Fruit fly (Drosophila melanogaster): ENCODE data around the gene Ilp2.

The Ilp2 gene

DNA sequence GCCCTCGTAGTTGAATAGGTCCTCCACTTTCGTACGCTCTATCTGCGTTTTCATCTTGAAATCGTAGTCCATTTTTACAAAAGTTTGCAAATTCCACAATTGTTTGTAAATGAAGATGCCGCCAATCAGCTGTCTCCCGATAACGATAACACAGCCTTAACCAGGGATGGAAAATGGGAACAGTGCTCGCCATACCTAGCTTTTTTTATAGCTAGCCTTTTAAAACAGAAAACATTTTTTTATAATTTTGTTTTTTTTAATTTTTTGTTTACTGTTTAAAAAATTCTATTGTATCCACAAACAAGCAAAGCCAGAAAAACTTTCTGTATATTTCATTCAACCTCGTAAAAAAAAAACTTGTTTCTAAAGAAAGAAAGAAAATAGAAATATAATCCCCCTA lies 39.0 kb downstream of the Ilp2 start, which contains the start of gene Cdk8 (continued):
- no peak for TF ChIP-seq Stat92E (GFP tag; optimal IDR thresholded peaks at IDR 0.05)
- no peak for TF ChIP-seq Dfd (GFP tag; optimal IDR thresholded peaks at IDR 0.05)
- no peak for TF ChIP-seq Hsf (GFP tag; optimal IDR thresholded peaks at IDR 0.05)
- no peak for TF ChIP-seq CG11560 (tag; IDR thresholded peaks at IDR 0.05)
- no peak for TF ChIP-seq CG17385 (GFP tag; optimal IDR thresholded peaks at IDR 0.05)
- TF ChIP-seq Ptx1 (GFP tag; IDR thresholded peaks at IDR 0.05) = no peak
- TF ChIP-seq sob (GFP tag; IDR thresholded peaks at IDR 0.05) = no peak
- TF ChIP-seq Asciz (GFP tag; optimal IDR thresholded peaks at IDR 0.05) = no peak
- peak; percentile 12 for TF ChIP-seq tap (tag; optimal IDR thresholded peaks at IDR 0.05)
- TF ChIP-seq yki (optimal IDR thresholded peaks at IDR 0.05) = no peak
- TF ChIP-seq p53 (GFP tag; optimal IDR thresholded peaks at IDR 0.05) = no peak
- TF ChIP-seq CG12744 (GFP tag; optimal IDR thresholded peaks at IDR 0.05) = peak; percentile 35
- TF ChIP-seq CG7839 (tag; optimal IDR thresholded peaks at IDR 0.05) = no peak
- peak; percentile 15 for TF ChIP-seq CG7556 (GFP tag; optimal IDR thresholded peaks at IDR 0.05)
- no peak for TF ChIP-seq CG16815 (GFP tag; optimal IDR thresholded peaks at IDR 0.05)
- no peak for TF ChIP-seq Usf (GFP tag; optimal IDR thresholded peaks at IDR 0.05)
- TF ChIP-seq BEAF-32 (GFP tag; optimal IDR thresholded peaks at IDR 0.05) = peak; percentile 18
- TF ChIP-seq TFAM (GFP tag; optimal IDR thresholded peaks at IDR 0.05) = no peak
- no peak for TF ChIP-seq CG16779 (GFP tag; IDR thresholded peaks at IDR 0.05)

DNA sequence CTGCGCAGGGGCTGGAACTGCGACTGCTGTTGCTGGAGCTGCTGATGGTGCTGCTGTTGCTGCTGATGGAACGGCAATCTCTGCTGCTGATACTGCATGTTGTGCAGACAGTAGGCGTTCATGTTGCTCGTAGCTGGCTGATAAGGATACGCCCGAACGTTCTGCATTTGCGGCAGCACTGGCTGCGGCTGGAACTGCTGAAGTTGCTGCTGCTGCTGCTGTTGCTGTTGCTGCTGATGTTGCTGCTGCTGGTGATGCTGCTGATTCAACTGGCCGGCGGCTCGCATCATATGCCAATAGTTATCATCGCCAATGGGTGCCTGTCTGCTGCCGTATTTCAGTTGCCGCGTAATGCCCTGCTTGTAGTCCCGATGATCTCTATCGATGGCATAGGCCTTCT lies 41.2 kb downstream of the Ilp2 start:
- 0 out of 3 replicates have a peak, but pooled peaks have one; percentile 34 for TF ChIP-seq mld (GFP tag; IDR thresholded peaks at IDR 0.05; ENCODE audit: partially characterized antibody)
- peak in 1 of 2 experiments; percentile 44 for TF ChIP-seq Dfd (GFP tag; optimal IDR thresholded peaks at IDR 0.05)
- TF ChIP-seq CG8478 (optimal IDR thresholded peaks at IDR 0.05) = peak; percentile 44
- TF ChIP-seq CG5180 (GFP tag; optimal IDR thresholded peaks at IDR 0.05) = no peak
- TF ChIP-seq CG12071 (GFP tag; optimal IDR thresholded peaks at IDR 0.05) = no peak
- TF ChIP-seq Ets65A (GFP tag) = peak; percentile 39
- TF ChIP-seq lola (GFP tag; optimal IDR thresholded peaks at IDR 0.05) = no peak

DNA sequence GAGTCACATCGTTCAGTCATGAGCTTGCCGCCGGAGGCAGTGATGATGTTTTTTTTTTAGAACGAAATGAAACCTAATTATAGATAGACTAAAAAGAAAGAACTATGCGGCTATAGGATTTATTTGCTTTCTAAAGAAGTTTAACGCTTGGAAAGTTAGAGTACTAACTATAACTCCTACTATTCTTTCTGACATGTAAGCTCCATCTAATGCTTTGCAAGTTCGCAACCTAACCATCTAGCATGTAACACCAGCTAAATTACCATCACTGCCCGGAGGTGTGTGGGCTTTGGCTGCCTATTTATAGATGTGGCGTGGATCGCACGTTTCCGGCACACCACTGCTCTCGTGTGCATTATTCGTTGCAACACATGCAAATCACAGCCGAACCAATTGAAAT lies 42.5 kb downstream of the Ilp2 start:
- TF ChIP-seq D19A (tag; optimal IDR thresholded peaks at IDR 0.05) = peak; percentile 60
- peak; percentile 78; the same call in 1 of the 3 replicates for TF ChIP-seq sr (GFP tag; IDR thresholded peaks at IDR 0.05)
- TF ChIP-seq Xbp1 (GFP tag; optimal IDR thresholded peaks at IDR 0.05) = no peak
- no peak for TF ChIP-seq CG8944 (GFP tag; optimal IDR thresholded peaks at IDR 0.05)
- TF ChIP-seq Sry-β (GFP tag; optimal IDR thresholded peaks at IDR 0.05) = peak; percentile 51

DNA sequence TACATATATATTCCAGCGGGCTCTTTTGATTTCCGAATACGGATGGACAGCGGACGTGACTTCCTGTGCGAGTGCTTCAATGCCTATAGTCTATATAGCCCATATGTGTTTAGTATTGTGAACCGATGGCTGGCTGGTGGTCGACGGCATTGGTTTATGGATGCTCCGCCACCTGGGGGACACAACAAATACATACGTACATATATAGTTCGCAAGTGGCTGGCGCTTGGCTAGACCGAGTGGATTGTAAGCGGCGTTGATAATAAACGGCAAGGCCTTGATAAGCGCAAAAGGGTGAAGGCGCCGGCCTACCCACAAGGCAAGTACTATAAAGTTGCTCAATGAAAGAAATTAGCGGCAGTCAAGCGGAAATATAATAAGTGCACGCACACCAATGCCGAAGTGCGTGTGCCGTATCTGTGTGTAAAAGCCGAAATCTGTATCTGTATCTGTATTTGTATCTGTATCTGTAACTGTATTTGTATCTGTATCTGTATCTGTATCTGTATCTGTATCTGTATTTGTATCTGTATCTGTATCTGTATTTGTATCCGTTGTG lies 46.6 kb downstream of the Ilp2 start:
- TF ChIP-seq Mes4 (GFP tag; optimal IDR thresholded peaks at IDR 0.05) (no peak), exex (tag; optimal IDR thresholded peaks at IDR 0.05) (peak; percentile 59), org-1 (GFP tag; optimal IDR thresholded peaks at IDR 0.05) (no peak), CG2199 (GFP tag; IDR thresholded peaks at IDR 0.05) (no peak), kah (GFP tag; optimal IDR thresholded peaks at IDR 0.05) (no peak), CG17359 (tag; optimal IDR thresholded peaks at IDR 0.05) (no peak), gt (GFP tag; IDR thresholded peaks at IDR 0.05) (no peak), sug (tag; optimal IDR thresholded peaks at IDR 0.05) (peak; percentile 93), CG5245 (GFP tag; optimal IDR thresholded peaks at IDR 0.05) (no peak), CG6175 (GFP tag; IDR thresholded peaks at IDR 0.05) (no peak), CG17361 (GFP tag; IDR thresholded peaks at IDR 0.05) (no peak), nerfin-1 (tag; optimal IDR thresholded peaks at IDR 0.05) (no peak), Eip74EF (GFP tag; optimal IDR thresholded peaks at IDR 0.05) (peak in 1 of 2 experiments; percentile 10), CG17568 (GFP tag; optimal IDR thresholded peaks at IDR 0.05) (no peak), rib (GFP tag; IDR thresholded peaks at IDR 0.05) (peak; percentile 53; the same call in 1 of the 2 replicates), CG17829 (tag; optimal IDR thresholded peaks at IDR 0.05) (no peak), CG18764 (GFP tag; optimal IDR thresholded peaks at IDR 0.05) (no peak), chinmo (GFP tag; IDR thresholded peaks at IDR 0.05; ENCODE audit: partially characterized antibody) (0 out of 4 replicates have a peak, but pooled peaks have one; percentile 33)
